Worm (Caenorhabditis elegans): ENCODE data around the gene gcn-2.
"Not testable (repeated sequence)": the region's sequence is repeated elsewhere in the genome, so short reads cannot be mapped to it uniquely, and the experiment has no call there.

Gene gcn-2

DNA sequence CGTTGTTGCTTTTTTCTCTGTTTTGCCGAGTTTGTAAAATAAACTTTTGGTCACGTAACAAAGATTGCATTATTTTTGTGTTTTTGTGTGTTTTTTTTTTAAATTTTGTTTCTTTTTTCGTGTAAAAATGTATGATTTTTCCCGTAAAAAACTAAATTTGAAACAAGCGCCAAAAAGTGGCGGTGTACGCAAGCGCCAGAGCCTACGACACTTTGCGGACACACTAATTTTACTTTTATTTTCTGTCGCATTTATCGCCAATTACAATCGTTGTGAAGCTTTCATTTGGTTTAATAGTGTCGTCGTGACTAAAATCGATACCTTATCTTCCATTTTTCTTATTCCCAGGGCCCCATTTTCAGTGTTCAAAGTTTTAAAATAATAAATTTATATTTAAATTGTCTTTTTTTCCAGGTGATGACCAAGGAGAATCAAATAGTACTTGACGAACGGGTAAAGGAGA, at the start of gene gcn-2, which contains the start of gene Y81G3A.1:
TSS of gene gcn-2 (plus strand) at position 413 of the 463 bp plus-strand sequence.
TSS of gene Y81G3A.1 (minus strand) at position 175 of the 463 bp plus-strand sequence.
- TF ChIP-seq nhr-237 (tag; optimal IDR thresholded peaks at IDR 0.05) (no peak), nhr-6 (tag; optimal IDR thresholded peaks at IDR 0.05) (peak; percentile 2), R02D3.7 (tag; optimal IDR thresholded peaks at IDR 0.05) (no peak), mes-2 (tag; optimal IDR thresholded peaks at IDR 0.05; ENCODE audit: poor library complexity, severe bottlenecking) (peak; percentile 82), dpl-1 (GFP tag; optimal IDR thresholded peaks at IDR 0.05) (peak; percentile 96), snpc-1.2 (GFP tag; IDR thresholded peaks at IDR 0.05) (no peak), lin-38 (GFP tag; IDR thresholded peaks at IDR 0.05) (peak; percentile 58)

ce11 chrII:13036717-13037116, 47.2 kb upstream of the gcn-2 start, which contains the start of gene F18A11.3:
Gene F18A11.3, minus strand, starts transcription at chrII:13036841.
- TF ChIP-seq ceh-28 (tag; optimal IDR thresholded peaks at IDR 0.05) (no peak), lin-38 (GFP tag; IDR thresholded peaks at IDR 0.05) (peak; percentile 84), snpc-1.2 (GFP tag; IDR thresholded peaks at IDR 0.05) (no peak), hlh-11 (tag; optimal IDR thresholded peaks at IDR 0.05) (peak; percentile 18), lsy-2 (tag; optimal IDR thresholded peaks at IDR 0.05) (peak in 1 of 2 experiments; percentile 36), nhr-77 (tag; optimal IDR thresholded peaks at IDR 0.05) (no peak), mep-1 (tag; optimal IDR thresholded peaks at IDR 0.05) (peak; percentile 28), aha-1 (tag) (peak; percentile 26), mxl-2 (GFP tag; conservative IDR thresholded peaks at IDR 0.05) (no peak), hmg-1.1 (GFP tag; IDR thresholded peaks at IDR 0.05) (0 out of 2 replicates have a peak, but pooled peaks have one; percentile 18), mes-2 (tag; optimal IDR thresholded peaks at IDR 0.05; ENCODE audit: poor library complexity, severe bottlenecking) (peak; percentile 51), hif-1 (tag; optimal IDR thresholded peaks at IDR 0.05) (peak in 1 of 2 experiments; percentile 16), dpl-1 (GFP tag; optimal IDR thresholded peaks at IDR 0.05) (peak; percentile 8), mxl-3 (GFP tag; optimal IDR thresholded peaks at IDR 0.05) (peak; percentile 67)

- TF ChIP-seq lin-38 (GFP tag; IDR thresholded peaks at IDR 0.05) = peak; percentile 80
Observed at ce11 chrII:13039141-13039540, 44.8 kb upstream of the gcn-2 start.

ce11 chrII:13043433-13044054, 40.4 kb upstream of the gcn-2 start, which contains the start of gene puf-6:
Gene puf-6, minus strand, starts transcription at chrII:13043445.
- TF ChIP-seq lin-38 (GFP tag; IDR thresholded peaks at IDR 0.05) = peak; percentile 48

ce11 chrII:13047106-13047505, 36.9 kb upstream of the gcn-2 start, which contains the start of gene F42G4.7:
Gene F42G4.7, minus strand, starts transcription at chrII:13047290.
- TF ChIP-seq ceh-28 (tag; optimal IDR thresholded peaks at IDR 0.05) = peak; percentile 63

ce11 chrII:13047609-13048008, 36.4 kb upstream of the gcn-2 start, which contains the start of gene F42G4.2:
Gene F42G4.2, plus strand, starts transcription at chrII:13047909.
- TF ChIP-seq nhr-42 (GFP tag; IDR thresholded peaks at IDR 0.05); cey-2 (tag; optimal IDR thresholded peaks at IDR 0.05; ENCODE audit: borderline replicate concordance, insufficient read depth); lir-3 (tag; optimal IDR thresholded peaks at IDR 0.05): not testable (repeated sequence)

DNA sequence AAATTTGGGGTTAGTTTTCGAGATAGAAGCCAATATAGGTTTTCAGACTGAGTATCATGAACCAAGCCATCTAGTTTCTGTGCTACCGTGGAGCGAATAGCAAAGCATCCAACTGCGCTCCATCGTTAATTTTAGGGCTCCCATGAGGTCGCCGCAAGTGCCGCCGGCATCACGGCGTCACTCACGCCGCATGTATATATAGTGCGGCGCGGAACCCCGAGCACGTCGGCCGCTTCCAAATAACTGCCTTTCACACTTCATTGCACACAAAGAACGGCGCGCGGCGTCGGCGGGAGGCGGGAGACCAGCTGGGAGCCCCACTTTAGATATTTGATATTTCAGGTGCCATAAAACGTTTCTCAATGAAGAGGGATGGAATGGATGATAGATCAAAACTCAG, 33.9 kb upstream of the gcn-2 start:
- 0 out of 2 replicates have a peak, but pooled peaks have one; percentile 25 for TF ChIP-seq F26F4.8 (GFP tag; conservative IDR thresholded peaks at IDR 0.05)
- peak; percentile 71 for TF ChIP-seq set-16 (GFP tag; IDR thresholded peaks at IDR 0.05)
- no peak for TF ChIP-seq T26A8.4 (GFP tag; IDR thresholded peaks at IDR 0.05)
- TF ChIP-seq snpc-1.2 (GFP tag; IDR thresholded peaks at IDR 0.05) = 0 out of 2 replicates have a peak, but pooled peaks have one; percentile 29
- 0 out of 2 replicates have a peak, but pooled peaks have one; percentile 7 for TF ChIP-seq egl-43 (GFP tag; IDR thresholded peaks at IDR 0.05)
- 0 out of 2 replicates have a peak, but pooled peaks have one; percentile 12 for TF ChIP-seq Y75B8A.6 (GFP tag; IDR thresholded peaks at IDR 0.05)

All from whole organism, L4 larva.